Fruit fly (Drosophila melanogaster): ENCODE measurements around the gene CG5418.

DNA sequence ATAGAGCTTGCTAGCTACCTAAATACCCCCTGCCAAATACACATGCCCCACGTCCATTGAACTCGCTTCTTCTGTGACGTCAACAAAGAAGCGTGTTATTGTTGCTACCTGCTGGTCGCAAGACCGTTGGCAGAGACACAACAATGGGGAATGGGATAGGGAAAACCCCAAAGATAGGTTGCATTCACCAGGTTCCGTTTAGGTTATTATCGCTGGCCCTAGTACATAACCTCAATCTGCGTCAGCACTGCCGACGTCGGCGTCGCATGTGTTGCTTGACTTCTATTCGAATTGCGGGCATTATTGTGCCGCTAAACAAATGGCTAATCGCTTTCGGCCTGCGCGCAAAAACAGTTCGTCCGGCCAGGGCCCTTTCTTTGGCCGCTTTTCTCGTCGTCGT, 17.6 kb downstream of the CG5418 start:
- TF ChIP-seq pan (optimal IDR thresholded peaks at IDR 0.05) = no peak
- no peak for TF ChIP-seq Dll (optimal IDR thresholded peaks at IDR 0.05)
- TF ChIP-seq usp (GFP tag; optimal IDR thresholded peaks at IDR 0.05) = no peak
- no peak for TF ChIP-seq psq (optimal IDR thresholded peaks at IDR 0.05)

All from whole organism.